Fruit fly (Drosophila melanogaster) whole organism, embryonic: ENCODE data around the gene Mical.

Experiments
- Adf1 ChIP-seq: fragments of 200-800 bp; sonication (Bioruptor generic); IDR thresholded peaks from 2 replicates; pipeline ENCODE4 v1.3.6; 2022; ENCODE audit warnings: missing biosample characterization, missing genetic modification characterization
- B-H2 ChIP-seq: fragments of 200-800 bp; sonication (Bioruptor generic); optimal IDR thresholded peaks from 2 replicates; lab custom pipeline; 2018; ENCODE audit warnings: missing biosample characterization, mild to moderate bottlenecking, missing genetic modification characterization
- Bgb ChIP-seq: fragments of 200-800 bp; sonication (Bioruptor generic); IDR thresholded peaks from 2 replicates; pipeline ENCODE4 v1.3.6; 2022; ENCODE audit warnings: missing biosample characterization, missing genetic modification characterization; ENCODE audit not compliant: partially characterized antibody
- CG11696 ChIP-seq: fragments of 200-800 bp; sonication (Bioruptor generic); IDR thresholded peaks from 2 replicates; pipeline ENCODE4 v1.3.6; 2022; ENCODE audit warnings: missing biosample characterization, missing genetic modification characterization
- CG12769 ChIP-seq: fragments of 200-800 bp; sonication (Bioruptor generic); optimal IDR thresholded peaks from 2 replicates; lab custom pipeline; 2019; ENCODE audit warnings: missing biosample characterization, mild to moderate bottlenecking, missing genetic modification characterization, moderate library complexity
- CG16815 ChIP-seq: fragments of 200-800 bp; sonication (Bioruptor generic); optimal IDR thresholded peaks from 3 replicates; lab custom pipeline; 2017; ENCODE audit warnings: missing biosample characterization, mild to moderate bottlenecking, missing genetic modification characterization
- CG18476 ChIP-seq: fragments of 200-800 bp; sonication (Bioruptor generic); optimal IDR thresholded peaks from 2 replicates; lab custom pipeline; 2016; ENCODE audit warnings: missing biosample characterization, mild to moderate bottlenecking, missing genetic modification characterization
- CG18764 ChIP-seq: fragments of 200-800 bp; sonication (Bioruptor generic); optimal IDR thresholded peaks from 3 replicates; lab custom pipeline; 2016; ENCODE audit warnings: missing biosample characterization, missing genetic modification characterization
- CG2129 ChIP-seq: fragments of 200-800 bp; sonication (Bioruptor generic); IDR thresholded peaks from 2 replicates; pipeline ENCODE4 v1.3.6; 2022; ENCODE audit warnings: missing biosample characterization, missing genetic modification characterization; ENCODE audit not compliant: partially characterized antibody
- CG32767 ChIP-seq: fragments of 200-800 bp; sonication (Bioruptor generic); IDR thresholded peaks from 2 replicates; pipeline ENCODE4 v1.3.6; 2022; ENCODE audit warnings: missing biosample characterization, missing genetic modification characterization
- CG33557 ChIP-seq: fragments of 200-800 bp; sonication (Bioruptor generic); optimal IDR thresholded peaks from 2 replicates; lab custom pipeline; 2019; ENCODE audit warnings: missing biosample characterization, mild to moderate bottlenecking, missing genetic modification characterization, moderate library complexity
- CG3407 ChIP-seq: fragments of 200-800 bp; sonication (Bioruptor generic); optimal IDR thresholded peaks from 2 replicates; lab custom pipeline; 2018; ENCODE audit warnings: missing biosample characterization, mild to moderate bottlenecking, missing genetic modification characterization
- CG3847 ChIP-seq: fragments of 200-800 bp; sonication (Bioruptor generic); IDR thresholded peaks from 2 replicates; pipeline ENCODE4 v1.3.6; 2022; ENCODE audit warnings: missing biosample characterization, missing genetic modification characterization
- CG4730 ChIP-seq: fragments of 200-800 bp; sonication (Bioruptor generic); IDR thresholded peaks from 2 replicates; pipeline ENCODE4 v1.3.6; 2022; ENCODE audit warnings: missing biosample characterization, missing genetic modification characterization
- CG4854 ChIP-seq: fragments of 200-800 bp; sonication (Bioruptor generic); optimal IDR thresholded peaks from 2 replicates; lab custom pipeline; 2016; ENCODE audit warnings: missing biosample characterization, missing genetic modification characterization, inconsistent platforms
- CG6854 ChIP-seq: fragments of 200-800 bp; sonication (Bioruptor generic); optimal IDR thresholded peaks from 3 replicates; lab custom pipeline; 2017; ENCODE audit warnings: missing biosample characterization, mild to moderate bottlenecking, missing genetic modification characterization
- CG7786 ChIP-seq: fragments of 200-800 bp; sonication (Bioruptor generic); optimal IDR thresholded peaks from 2 replicates; lab custom pipeline; 2016; ENCODE audit warnings: missing biosample characterization, missing genetic modification characterization
- CG8478 ChIP-seq: fragments of >200 bp; optimal IDR thresholded peaks from 2 replicates; lab custom pipeline; 2018
- Doc3 ChIP-seq: fragments of 200-800 bp; sonication (Bioruptor generic); IDR thresholded peaks from 3 replicates; pipeline ENCODE4 v1.3.6; 2022; ENCODE audit warnings: missing biosample characterization, missing genetic modification characterization; ENCODE audit not compliant: partially characterized antibody
- Dp ChIP-seq: fragments of 200-800 bp; sonication (Bioruptor generic); optimal IDR thresholded peaks from 2 replicates; lab custom pipeline; 2018; ENCODE audit warnings: missing biosample characterization, mild to moderate bottlenecking, missing genetic modification characterization, moderate library complexity
- Ets65A ChIP-seq: fragments of 200-800 bp; sonication (Bioruptor generic); peaks from one replicate; lab custom pipeline; 2016; ENCODE audit warnings: missing biosample characterization, missing genetic modification characterization
- Gug ChIP-seq: fragments of 200-800 bp; sonication (Bioruptor generic); IDR thresholded peaks from 4 replicates; pipeline ENCODE4 v1.3.6; 2022; ENCODE audit warnings: missing biosample characterization, missing genetic modification characterization
- H2.0 ChIP-seq: fragments of 200-800 bp; sonication (Bioruptor generic); IDR thresholded peaks from 2 replicates; pipeline ENCODE4 v1.3.6; 2022; ENCODE audit warnings: missing biosample characterization, missing genetic modification characterization
- HLHmδ ChIP-seq: fragments of 200-800 bp; sonication (Bioruptor generic); optimal IDR thresholded peaks from 2 replicates; lab custom pipeline; 2018; ENCODE audit warnings: missing biosample characterization, mild to moderate bottlenecking, missing genetic modification characterization, moderate library complexity
- Hand ChIP-seq: fragments of 200-800 bp; sonication (Bioruptor generic); optimal IDR thresholded peaks from 2 replicates; lab custom pipeline; 2017; ENCODE audit warnings: mild to moderate bottlenecking, missing biosample characterization, missing genetic modification reagents, missing genetic modification characterization
- Hey ChIP-seq: fragments of 200-800 bp; sonication (Bioruptor generic); optimal IDR thresholded peaks from 3 replicates; lab custom pipeline; 2018; ENCODE audit warnings: missing biosample characterization, mild to moderate bottlenecking, missing genetic modification characterization
- Kr ChIP-seq: fragments of 200-800 bp; sonication (Bioruptor generic); optimal IDR thresholded peaks from 2 replicates; lab custom pipeline; 2017; ENCODE audit warnings: missing biosample characterization, mild to moderate bottlenecking, missing genetic modification characterization
- Nf-YC ChIP-seq: fragments of 200-800 bp; optimal IDR thresholded peaks from 3 replicates; lab custom pipeline; 2019; ENCODE audit warnings: missing biosample characterization, mild to moderate bottlenecking, missing genetic modification characterization, moderate library complexity
- PHDP ChIP-seq: fragments of 200-800 bp; sonication (Bioruptor generic); optimal IDR thresholded peaks from 3 replicates; lab custom pipeline; 2018; ENCODE audit warnings: missing biosample characterization, mild to moderate bottlenecking, missing genetic modification characterization, moderate library complexity
- Ptx1 ChIP-seq: fragments of 200-800 bp; sonication (Bioruptor generic); IDR thresholded peaks from 2 replicates; pipeline ENCODE4 v1.3.6; 2022; ENCODE audit warnings: missing biosample characterization, missing genetic modification characterization
- Sry-β ChIP-seq: fragments of 200-800 bp; sonication (Bioruptor generic); optimal IDR thresholded peaks from 2 replicates; lab custom pipeline; 2018; ENCODE audit warnings: missing biosample characterization, mild to moderate bottlenecking, missing genetic modification characterization, moderate library complexity
- TFAM ChIP-seq: fragments of 200-800 bp; sonication (Bioruptor generic); optimal IDR thresholded peaks from 2 replicates; lab custom pipeline; 2017; ENCODE audit warnings: missing biosample characterization, missing genetic modification characterization, inconsistent platforms
- Taf1 ChIP-seq: fragments of 200-800 bp; sonication (Bioruptor generic); IDR thresholded peaks from 2 replicates; pipeline ENCODE4 v1.3.6; 2022; ENCODE audit warnings: missing biosample characterization, missing genetic modification characterization
- Tbp ChIP-seq: fragments of >200 bp; optimal IDR thresholded peaks from 2 replicates; lab custom pipeline; 2018; ENCODE audit warnings: missing biosample characterization, missing genetic modification characterization
- amos ChIP-seq: fragments of 200-800 bp; sonication (Bioruptor generic); IDR thresholded peaks from 2 replicates; pipeline ENCODE4 v1.3.6; 2022; ENCODE audit warnings: missing biosample characterization, missing genetic modification characterization; ENCODE audit not compliant: partially characterized antibody
- bbx ChIP-seq: fragments of 200-800 bp; sonication (Bioruptor generic); IDR thresholded peaks from 2 replicates; pipeline ENCODE4 v1.3.6; 2022; ENCODE audit warnings: missing biosample characterization, missing genetic modification characterization; ENCODE audit not compliant: partially characterized antibody
- bigmax ChIP-seq: fragments of 200-800 bp; sonication (Bioruptor generic); optimal IDR thresholded peaks from 2 replicates; lab custom pipeline; 2018; ENCODE audit warnings: missing biosample characterization, mild to moderate bottlenecking, missing genetic modification characterization
- bowl ChIP-seq: fragments of 200-800 bp; sonication (Bioruptor generic); IDR thresholded peaks from 2 replicates; pipeline ENCODE4 v1.3.6; 2022; ENCODE audit warnings: missing biosample characterization, missing genetic modification characterization
- da ChIP-seq: fragments of 200-800 bp; sonication (Bioruptor generic); optimal IDR thresholded peaks from 2 replicates; lab custom pipeline; 2016; ENCODE audit warnings: missing biosample characterization, missing genetic modification characterization
- dimm ChIP-seq: fragments of 200-800 bp; sonication (Bioruptor generic); IDR thresholded peaks from 2 replicates; pipeline ENCODE4 v1.3.6; 2022; ENCODE audit warnings: missing biosample characterization, missing genetic modification characterization
- disco-r ChIP-seq: fragments of 200-800 bp; sonication (Bioruptor generic); optimal IDR thresholded peaks from 2 replicates; lab custom pipeline; 2016; ENCODE audit warnings: missing biosample characterization, missing genetic modification characterization
- esg ChIP-seq: fragments of 200-800 bp; sonication (Bioruptor generic); conservative IDR thresholded peaks from 2 replicates; pipeline ENCODE4 v1.3.6; 2022; ENCODE audit warnings: missing biosample characterization, missing genetic modification characterization
- fru ChIP-seq: fragments of >200 bp; optimal IDR thresholded peaks from 2 replicates; lab custom pipeline; 2017
- grau ChIP-seq: fragments of 200-800 bp; optimal IDR thresholded peaks from 3 replicates; lab custom pipeline; 2019; ENCODE audit warnings: missing biosample characterization, mild to moderate bottlenecking, missing genetic modification characterization, moderate library complexity
- hkb ChIP-seq, 2 experiments: fragments of 200-800 bp in 1 of 2; fragments of >200 bp in 1 of 2; sonication (Bioruptor generic) in 1 of 2; IDR thresholded peaks in 1 of 2; optimal IDR thresholded peaks in 1 of 2; 2 replicates each; pipeline versions ENCODE4 v1.3.6 to Lab custom; 2017 to 2022; ENCODE audit warnings: missing biosample characterization in 1 of 2, missing genetic modification characterization in 1 of 2
- org-1 ChIP-seq: fragments of 200-800 bp; sonication (Bioruptor generic); optimal IDR thresholded peaks from 2 replicates; lab custom pipeline; 2017; ENCODE audit warnings: missing biosample characterization, missing genetic modification characterization
- pho ChIP-seq: fragments of 200-800 bp; sonication (Bioruptor generic); optimal IDR thresholded peaks from 2 replicates; lab custom pipeline; 2016; ENCODE audit warnings: missing biosample characterization, missing genetic modification characterization
- stc ChIP-seq: fragments of 200-800 bp; sonication (Bioruptor generic); IDR thresholded peaks from 2 replicates; pipeline ENCODE4 v1.3.6; 2022; ENCODE audit warnings: missing biosample characterization, missing genetic modification characterization
- tin ChIP-seq: fragments of 200-800 bp; sonication (Bioruptor generic); optimal IDR thresholded peaks from 3 replicates; lab custom pipeline; 2016; ENCODE audit warnings: missing biosample characterization, missing genetic modification characterization
- ttk ChIP-seq: fragments of 200-800 bp; sonication (Bioruptor generic); IDR thresholded peaks from 2 replicates; pipeline ENCODE4 v2.1.2; 2022; ENCODE audit warnings: missing biosample characterization, missing genetic modification characterization
- tx ChIP-seq: fragments of 200-800 bp; sonication (Bioruptor generic); optimal IDR thresholded peaks from 2 replicates; lab custom pipeline; 2016; ENCODE audit warnings: missing biosample characterization, missing genetic modification characterization
- wek ChIP-seq: fragments of 200-800 bp; sonication (Bioruptor generic); optimal IDR thresholded peaks from 3 replicates; lab custom pipeline; 2018; ENCODE audit warnings: missing biosample characterization, mild to moderate bottlenecking, missing genetic modification characterization, moderate library complexity

Mical gene

DNA sequence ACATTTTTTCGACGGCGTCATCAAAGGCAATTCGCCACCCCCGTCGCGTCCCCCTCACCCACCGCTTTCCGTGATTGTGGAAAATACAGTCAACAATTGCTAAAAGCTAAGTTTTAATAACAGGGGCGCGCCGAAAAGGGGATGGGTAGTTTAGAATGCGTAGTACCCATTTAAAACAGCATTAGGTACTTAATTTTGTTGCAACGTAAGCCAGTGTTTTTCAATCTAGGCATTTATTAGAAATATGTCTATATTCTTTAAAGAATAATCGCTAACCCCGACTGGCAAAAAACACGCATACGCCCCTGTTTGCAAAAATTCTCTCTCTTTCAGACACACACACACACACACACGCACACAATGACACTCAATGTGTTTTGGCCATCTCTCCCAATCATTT lies 42.2 kb upstream of the Mical start (continued):
- no peak for TF ChIP-seq wek
- TF ChIP-seq Adf1 (GFP tag; lab: Robert Waterston, UW): no peak
- TF ChIP-seq Kr (GFP tag; lab: Kevin White, UChicago): no peak
- TF ChIP-seq TFAM (GFP tag; lab: Kevin White, UChicago): no peak
- peak; percentile 39 for TF ChIP-seq org-1 (GFP tag; lab: Kevin White, UChicago)
- peak; percentile 69 for TF ChIP-seq CG16815 (GFP tag; lab: Kevin White, UChicago)
- TF ChIP-seq CG18476 (GFP tag; lab: Kevin White, UChicago): no peak
- no peak for TF ChIP-seq Hey (tag; lab: Kevin White, UChicago)
- TF ChIP-seq B-H2 (GFP tag; lab: Kevin White, UChicago): no peak
- no peak for TF ChIP-seq bigmax (GFP tag; lab: Kevin White, UChicago)
- peak; percentile 66 for TF ChIP-seq Taf1 (GFP tag; lab: Robert Waterston, UW)
- TF ChIP-seq pho (GFP tag; lab: Kevin White, UChicago): peak; percentile 70
- peak; percentile 52 for TF ChIP-seq ttk (GFP tag; lab: Robert Waterston, UW)
- peak; percentile 45 for TF ChIP-seq PHDP (tag; lab: Kevin White, UChicago)
- no peak for TF ChIP-seq hkb (optimal IDR thresholded peaks at IDR 0.05; lab: Kevin White, UChicago)
- TF ChIP-seq hkb (GFP tag; IDR thresholded peaks at IDR 0.05; lab: Robert Waterston, UW): no peak
- TF ChIP-seq CG18764 (GFP tag; lab: Kevin White, UChicago): no peak
- no peak for TF ChIP-seq Sry-β (GFP tag; lab: Kevin White, UChicago)
- no peak for TF ChIP-seq da (GFP tag; lab: Kevin White, UChicago)
- no peak for TF ChIP-seq CG32767 (GFP tag; lab: Robert Waterston, UW)
- peak; percentile 71 for TF ChIP-seq CG7786 (GFP tag; lab: Kevin White, UChicago)
- TF ChIP-seq Dp (GFP tag; lab: Kevin White, UChicago): no peak
- no peak for TF ChIP-seq HLHmδ
- TF ChIP-seq Doc3 (GFP tag; lab: Robert Waterston, UW): no peak
- TF ChIP-seq CG12769 (tag; lab: Kevin White, UChicago): peak; percentile 82
- TF ChIP-seq Ets65A (GFP tag; lab: Kevin White, UChicago): peak; percentile 97
- TF ChIP-seq H2.0 (GFP tag; lab: Robert Waterston, UW): peak; percentile 61; the same call in 1 of the 2 replicates
- TF ChIP-seq esg (GFP tag; lab: Robert Waterston, UW): peak; percentile 37; the same call in 1 of the 2 replicates
- no peak for TF ChIP-seq amos
- no peak for TF ChIP-seq CG4730 (GFP tag; lab: Robert Waterston, UW)
- peak; percentile 2 for TF ChIP-seq tin (GFP tag; lab: Kevin White, UChicago)
- peak; percentile 54 for TF ChIP-seq Hand (GFP tag; lab: Kevin White, UChicago)
- no peak for TF ChIP-seq bowl
- TF ChIP-seq Nf-YC: no peak
- no peak for TF ChIP-seq Bgb
- TF ChIP-seq Ptx1: peak; percentile 50
- no peak for TF ChIP-seq CG8478
- peak; percentile 66 for TF ChIP-seq grau
- TF ChIP-seq CG33557: no peak
- TF ChIP-seq tx (GFP tag; lab: Kevin White, UChicago): peak; percentile 2
- no peak for TF ChIP-seq stc
- TF ChIP-seq Tbp (GFP tag; lab: Kevin White, UChicago): no peak
- no peak for TF ChIP-seq CG6854 (GFP tag; lab: Kevin White, UChicago)
- no peak for TF ChIP-seq fru
- TF ChIP-seq disco-r (GFP tag; lab: Kevin White, UChicago): no peak
- TF ChIP-seq CG2129: no peak
- TF ChIP-seq CG3407: no peak
- TF ChIP-seq CG4854: no peak
- TF ChIP-seq bbx (GFP tag; lab: Robert Waterston, UW): no peak
- peak; percentile 46; the same call in 2 of the 4 replicates for TF ChIP-seq Gug (GFP tag; lab: Robert Waterston, UW)
- no peak for TF ChIP-seq dimm (GFP tag; lab: Robert Waterston, UW)
- TF ChIP-seq CG3847 (GFP tag; lab: Robert Waterston, UW): peak; percentile 50
- TF ChIP-seq CG11696 (GFP tag; lab: Robert Waterston, UW): no peak
